Worm (Caenorhabditis elegans) whole organism, L4/young adult: Measurements from ENCODE around the gene nhr-163.

Experiments used
- W03F9.2 ChIP-seq: fragments of 150-350 bp; optimal IDR thresholded peaks from 2 replicates; lab custom pipeline; 2014; ENCODE audit warnings: missing biosample characterization, missing genetic modification characterization
- dao-5 ChIP-seq: sonication (generic microtip); optimal IDR thresholded peaks from 2 replicates; lab custom pipeline; 2016; ENCODE audit warnings: missing genotype, missing genetic modification characterization, moderate library complexity, missing compliant biosample characterization
- him-1 ChIP-seq: sonication (generic microtip); optimal IDR thresholded peaks from 2 replicates; lab custom pipeline; 2016; ENCODE audit warnings: missing genotype, missing genetic modification reagents, missing genetic modification characterization, missing compliant biosample characterization

The nhr-163 gene

DNA sequence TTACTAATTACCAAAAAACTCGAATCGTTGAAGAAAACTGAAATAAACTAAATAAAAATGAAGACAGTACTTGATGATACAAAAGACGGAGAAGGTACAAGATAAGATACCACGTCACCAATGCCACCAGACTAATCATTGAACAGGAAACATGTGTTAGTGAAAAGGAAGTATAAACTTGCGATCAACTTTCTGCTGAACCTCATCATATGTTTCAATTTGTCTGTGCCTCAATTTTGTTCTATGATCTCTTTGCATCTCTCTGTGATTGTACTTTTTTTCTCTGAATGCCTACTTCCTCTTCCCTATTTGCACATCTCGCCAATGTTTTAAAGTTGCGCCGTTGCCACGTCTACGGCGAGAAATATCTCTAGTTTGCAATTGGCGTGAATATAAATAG, 8.2 kb upstream of the nhr-163 start:
- TF ChIP-seq him-1 (tag; lab: Kevin White, UChicago), result no peak
- no peak for TF ChIP-seq dao-5 (tag; lab: Kevin White, UChicago)
- TF ChIP-seq W03F9.2, result no peak

DNA sequence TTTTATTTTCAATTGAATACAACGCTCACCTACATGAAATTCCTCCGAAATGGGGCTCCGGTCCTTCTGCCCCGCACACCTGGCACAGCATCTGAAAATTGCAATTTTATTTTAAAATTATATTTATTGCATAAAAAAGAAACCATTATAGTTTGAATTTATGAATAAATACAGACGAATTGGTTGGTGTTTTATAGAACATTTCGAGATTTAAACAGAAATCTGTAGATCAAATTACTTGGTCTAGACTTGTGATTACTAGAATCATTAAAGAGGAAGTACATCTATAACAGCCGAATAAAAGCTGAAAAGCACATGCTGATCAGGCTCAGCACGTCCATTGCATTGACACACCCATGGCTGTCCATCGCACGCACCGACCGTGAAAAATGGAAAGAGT, 5.9 kb upstream of the nhr-163 start, which contains the start of gene nhr-162:
TSS of gene nhr-162 (minus strand) at position 101 of the 400 bp plus-strand sequence.
- TF ChIP-seq dao-5 (tag; lab: Kevin White, UChicago) (no peak), W03F9.2 (no peak), him-1 (tag; lab: Kevin White, UChicago) (no peak)

ce11 chrV:6989626-6990138, 3.8 kb upstream of the nhr-163 start, which contains the start of gene nhr-140:
TSS of gene nhr-140 (minus strand) at chrV:6989676.
- TF ChIP-seq dao-5 (tag; lab: Kevin White, UChicago) (no peak), him-1 (tag; lab: Kevin White, UChicago) (no peak), W03F9.2 (no peak)

ce11 chrV:6987673-6988072, 1.8 kb upstream of the nhr-163 start, which contains the start of gene nhr-139:
TSS of gene nhr-139 (minus strand) at chrV:6987773.
- no peak for TF ChIP-seq him-1 (tag; lab: Kevin White, UChicago)
- TF ChIP-seq W03F9.2, result no peak
- TF ChIP-seq dao-5 (tag; lab: Kevin White, UChicago), result no peak

ce11 chrV:6982813-6983212, 3.0 kb downstream of the nhr-163 start, which contains the start of gene nhr-161:
TSS of gene nhr-161 (minus strand) at chrV:6982913.
- no peak for TF ChIP-seq him-1 (tag; lab: Kevin White, UChicago)
- TF ChIP-seq W03F9.2, result no peak

DNA sequence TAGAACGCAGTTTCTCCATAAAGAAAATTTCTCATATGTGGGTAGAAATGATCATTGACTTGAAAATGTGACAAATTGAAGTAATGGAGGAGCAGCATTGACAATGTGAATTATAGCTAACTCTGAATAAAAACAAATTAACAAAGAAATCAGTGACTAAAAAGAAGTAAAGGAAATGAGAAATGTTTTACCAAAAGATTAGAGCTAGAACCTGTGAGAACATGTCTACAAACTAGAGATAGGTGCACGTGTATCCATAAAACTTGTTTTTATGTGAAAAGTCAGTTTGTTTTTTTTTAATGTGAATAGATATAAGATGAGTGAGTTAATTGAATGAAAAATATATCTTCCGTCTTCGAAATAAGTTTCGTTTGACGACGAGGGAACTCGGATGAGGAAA, 6.8 kb downstream of the nhr-163 start, which contains the start of gene sre-12:
TSS of gene sre-12 (minus strand) at position 101 of the 400 bp plus-strand sequence.
- TF ChIP-seq W03F9.2 (no peak), him-1 (tag; lab: Kevin White, UChicago) (no peak), dao-5 (tag; lab: Kevin White, UChicago) (no peak)

DNA sequence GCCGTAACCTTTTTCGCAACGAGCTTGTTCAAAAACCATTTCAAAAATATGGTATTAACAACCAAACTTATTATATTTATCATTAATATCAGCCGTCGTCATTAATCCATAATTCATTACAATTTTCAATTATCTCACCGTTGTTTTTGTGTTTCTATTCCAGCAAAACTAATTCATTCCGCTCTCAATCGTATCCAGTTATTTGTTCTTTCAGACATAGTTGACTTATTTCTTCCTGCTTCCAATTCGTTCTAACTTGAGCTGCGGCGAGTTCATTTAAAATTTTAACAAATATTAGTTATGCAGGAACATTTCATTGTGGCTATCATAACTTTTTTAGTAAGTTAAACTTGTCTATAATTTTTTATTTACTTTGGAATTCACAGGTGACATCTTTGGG, 9.8 kb downstream of the nhr-163 start, which contains the start of gene srx-16:
TSS of gene srx-16 (plus strand) at position 301 of the 400 bp plus-strand sequence.
- TF ChIP-seq W03F9.2, result no peak
- TF ChIP-seq dao-5 (tag; lab: Kevin White, UChicago), result no peak
- TF ChIP-seq him-1 (tag; lab: Kevin White, UChicago), result no peak

DNA sequence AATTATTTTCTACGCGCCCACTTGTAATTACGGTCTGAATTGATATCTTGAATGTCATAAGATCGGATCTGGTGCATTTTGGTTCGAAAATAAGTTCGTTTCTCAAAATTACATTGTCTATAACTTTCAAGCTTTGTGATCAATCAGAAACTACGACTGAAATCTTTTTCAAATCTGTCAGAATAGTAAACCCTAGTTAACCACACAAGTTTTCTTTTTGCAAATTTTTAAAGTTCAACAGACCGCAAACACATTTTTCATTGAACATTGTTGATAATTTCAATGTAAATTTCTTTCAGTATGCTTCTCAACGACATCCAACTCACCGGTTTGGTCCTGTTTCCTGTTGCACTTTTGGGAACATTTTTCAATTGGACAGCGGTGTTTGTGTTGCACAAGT, 14.3 kb downstream of the nhr-163 start, which contains the start of gene srx-59:
TSS of gene srx-59 (plus strand) at position 301 of the 400 bp plus-strand sequence.
- no peak for TF ChIP-seq W03F9.2

ce11 chrV:6969950-6970532, 15.8 kb downstream of the nhr-163 start, which contains the start of gene ptr-15:
TSS of gene ptr-15 (minus strand) at chrV:6970000.
- TF ChIP-seq him-1 (tag; lab: Kevin White, UChicago) (no peak), W03F9.2 (no peak), dao-5 (tag; lab: Kevin White, UChicago) (no peak)

ce11 chrV:6956237-6956636, 29.6 kb downstream of the nhr-163 start, which contains the start of gene mec-1:
TSS of gene mec-1 (plus strand) at chrV:6956537.
- no peak for TF ChIP-seq him-1 (tag; lab: Kevin White, UChicago)
- TF ChIP-seq W03F9.2, result no peak
- no peak for TF ChIP-seq dao-5 (tag; lab: Kevin White, UChicago)

ce11 chrV:6953797-6954196, 32.0 kb downstream of the nhr-163 start, which contains the start of gene srg-31:
TSS of gene srg-31 (minus strand) at chrV:6953897.
- TF ChIP-seq W03F9.2, result no peak
- TF ChIP-seq him-1 (tag; lab: Kevin White, UChicago), result no peak
- no peak for TF ChIP-seq dao-5 (tag; lab: Kevin White, UChicago)

ce11 chrV:6951306-6951705, 34.5 kb downstream of the nhr-163 start, which contains the start of gene T07H8.11:
TSS of gene T07H8.11 (minus strand) at chrV:6951406.
- TF ChIP-seq W03F9.2 (no peak), dao-5 (tag; lab: Kevin White, UChicago) (no peak), him-1 (tag; lab: Kevin White, UChicago) (no peak)

ce11 chrV:6949770-6950169, 36.1 kb downstream of the nhr-163 start, which contains the start of gene Y57E12B.11:
TSS of gene Y57E12B.11 (minus strand) at chrV:6949870.
- no peak for TF ChIP-seq W03F9.2
- TF ChIP-seq dao-5 (tag; lab: Kevin White, UChicago), result no peak
- no peak for TF ChIP-seq him-1 (tag; lab: Kevin White, UChicago)

- TF ChIP-seq him-1 (tag; lab: Kevin White, UChicago), result no peak
- TF ChIP-seq W03F9.2, result no peak
- no peak for TF ChIP-seq dao-5 (tag; lab: Kevin White, UChicago)
Observed at ce11 chrV:6948225-6948624, 37.6 kb downstream of the nhr-163 start, which contains the start of gene Y57E12B.1. TSS of gene Y57E12B.1 (plus strand) at chrV:6948525.
